Fruit fly (Drosophila melanogaster) whole organism, prepupa: Measurements from ENCODE around the gene SKIP.

ENCODE experiments used
- Blimp-1 ChIP-seq: fragments of 200-800 bp; sonication (Bioruptor generic); optimal IDR thresholded peaks from 3 replicates; lab custom pipeline; 2017; ENCODE audit warnings: missing biosample characterization, missing genetic modification characterization, mild to moderate bottlenecking, moderate library complexity, missing genetic modification reagents
- CG10631 ChIP-seq: fragments of 200-800 bp; sonication (Bioruptor generic); optimal IDR thresholded peaks from 2 replicates; lab custom pipeline; 2016; ENCODE audit warnings: missing biosample characterization, missing genetic modification characterization
- CG10669 ChIP-seq: fragments of 200-800 bp; sonication (Bioruptor generic); optimal IDR thresholded peaks from 3 replicates; lab custom pipeline; 2018; ENCODE audit warnings: missing biosample characterization, mild to moderate bottlenecking, missing genetic modification characterization, moderate library complexity
- CG11294 ChIP-seq: fragments of 200-800 bp; sonication (Bioruptor generic); IDR thresholded peaks from 2 replicates; pipeline ENCODE4 v1.3.6; 2022; ENCODE audit warnings: missing biosample characterization, missing genetic modification characterization
- CG11902 ChIP-seq: fragments of 200-800 bp; sonication (Bioruptor generic); optimal IDR thresholded peaks from 3 replicates; lab custom pipeline; 2016; ENCODE audit warnings: missing biosample characterization, missing genetic modification characterization
- CG15336 ChIP-seq: fragments of 200-800 bp; sonication (Bioruptor generic); IDR thresholded peaks from 2 replicates; pipeline ENCODE4 v1.3.6; 2022; ENCODE audit warnings: missing biosample characterization, missing genetic modification characterization
- CG1621 ChIP-seq: fragments of 200-800 bp; sonication (Bioruptor generic); optimal IDR thresholded peaks from 3 replicates; lab custom pipeline; 2018; ENCODE audit warnings: missing biosample characterization, mild to moderate bottlenecking, missing genetic modification characterization
- CG16779 ChIP-seq: fragments of 200-800 bp; sonication (Bioruptor generic); optimal IDR thresholded peaks from 3 replicates; lab custom pipeline; 2017; ENCODE audit warnings: missing biosample characterization, mild to moderate bottlenecking, missing genetic modification characterization
- CG3032 ChIP-seq: fragments of 200-800 bp; optimal IDR thresholded peaks from 2 replicates; lab custom pipeline; 2019; ENCODE audit warnings: missing biosample characterization, mild to moderate bottlenecking, missing genetic modification characterization, moderate library complexity
- CG32006 ChIP-seq: fragments of 200-800 bp; sonication (Bioruptor generic); optimal IDR thresholded peaks from 3 replicates; lab custom pipeline; 2017; ENCODE audit warnings: missing biosample characterization, mild to moderate bottlenecking, missing genetic modification characterization
- CG34406 ChIP-seq: fragments of 200-800 bp; sonication (Bioruptor generic); optimal IDR thresholded peaks from 3 replicates; lab custom pipeline; 2016; ENCODE audit warnings: missing biosample characterization, missing genetic modification characterization
- CG6163 ChIP-seq: fragments of 200-800 bp; sonication (Bioruptor generic); IDR thresholded peaks from 3 replicates; pipeline ENCODE4 v1.3.6; 2022; ENCODE audit warnings: missing biosample characterization, missing genetic modification characterization
- CG6276 ChIP-seq: fragments of 200-800 bp; sonication (Bioruptor generic); optimal IDR thresholded peaks from 2 replicates; lab custom pipeline; 2017; ENCODE audit warnings: missing biosample characterization, mild to moderate bottlenecking, missing genetic modification characterization
- CG6808 ChIP-seq: fragments of 200-800 bp; sonication (Bioruptor generic); optimal IDR thresholded peaks from 3 replicates; lab custom pipeline; 2017; ENCODE audit warnings: missing biosample characterization, missing genetic modification characterization, mild to moderate bottlenecking, moderate library complexity, missing genetic modification reagents
- CG6854 ChIP-seq: fragments of 200-800 bp; sonication (Bioruptor generic); optimal IDR thresholded peaks from 2 replicates; lab custom pipeline; 2017; ENCODE audit warnings: missing biosample characterization, mild to moderate bottlenecking, missing genetic modification characterization
- CG7368 ChIP-seq: fragments of 200-800 bp; sonication (Bioruptor generic); optimal IDR thresholded peaks from 3 replicates; lab custom pipeline; 2016; ENCODE audit warnings: missing biosample characterization, missing genetic modification characterization
- CG8119 ChIP-seq: fragments of 200-800 bp; sonication (Bioruptor generic); IDR thresholded peaks from 3 replicates; pipeline ENCODE4 v1.3.6; 2022; ENCODE audit warnings: missing biosample characterization, missing genetic modification characterization
- CG8319 ChIP-seq: fragments of 200-800 bp; sonication (Bioruptor generic); optimal IDR thresholded peaks from 3 replicates; lab custom pipeline; 2016; ENCODE audit warnings: missing biosample characterization, missing genetic modification characterization
- CG9139 ChIP-seq: fragments of 200-800 bp; sonication (Bioruptor generic); optimal IDR thresholded peaks from 3 replicates; lab custom pipeline; 2017; ENCODE audit warnings: missing biosample characterization, mild to moderate bottlenecking, missing genetic modification characterization
- Eip78C ChIP-seq: fragments of 200-800 bp; sonication (Bioruptor generic); peaks from one replicate; lab custom pipeline; 2016; ENCODE audit warnings: missing biosample characterization, missing genetic modification characterization
- Eip93F ChIP-seq: fragments of 200-800 bp; sonication (Bioruptor generic); optimal IDR thresholded peaks from 2 replicates; lab custom pipeline; 2016; ENCODE audit warnings: missing biosample characterization, mild to moderate bottlenecking, missing genetic modification characterization
- Ets21C ChIP-seq: fragments of 200-800 bp; sonication (Bioruptor generic); optimal IDR thresholded peaks from 3 replicates; lab custom pipeline; 2016; ENCODE audit warnings: missing biosample characterization, missing genetic modification characterization
- Ets96B ChIP-seq: fragments of 200-800 bp; optimal IDR thresholded peaks from 2 replicates; lab custom pipeline; 2019; ENCODE audit warnings: missing biosample characterization, mild to moderate bottlenecking, missing genetic modification characterization, moderate library complexity
- Hr38 ChIP-seq: sonication (Bioruptor generic); optimal IDR thresholded peaks from 2 replicates; lab custom pipeline; 2016; ENCODE audit warnings: missing biosample characterization, missing genetic modification characterization
- Hr4 ChIP-seq: fragments of 200-800 bp; sonication (Bioruptor generic); optimal IDR thresholded peaks from 3 replicates; lab custom pipeline; 2016; ENCODE audit warnings: missing biosample characterization, missing genetic modification characterization
- Lpt ChIP-seq: fragments of 200-800 bp; sonication (Bioruptor generic); optimal IDR thresholded peaks from 3 replicates; lab custom pipeline; 2016; ENCODE audit warnings: missing biosample characterization, missing genetic modification characterization
- Met ChIP-seq: fragments of 200-800 bp; sonication (Bioruptor generic); optimal IDR thresholded peaks from 3 replicates; lab custom pipeline; 2016; ENCODE audit warnings: missing biosample characterization, missing genetic modification characterization
- OdsH ChIP-seq: fragments of 200-800 bp; sonication (Bioruptor generic); optimal IDR thresholded peaks from 3 replicates; lab custom pipeline; 2016; ENCODE audit warnings: missing biosample characterization, missing genetic modification characterization
- Smox ChIP-seq: fragments of 200-800 bp; sonication (Bioruptor generic); optimal IDR thresholded peaks from 3 replicates; lab custom pipeline; 2016; ENCODE audit warnings: missing biosample characterization, missing genetic modification characterization
- Sox14 ChIP-seq: fragments of 200-800 bp; sonication (Bioruptor generic); optimal IDR thresholded peaks from 3 replicates; lab custom pipeline; 2016; ENCODE audit warnings: missing biosample characterization, missing genetic modification characterization
- Sox15 ChIP-seq: fragments of 200-800 bp; sonication (Bioruptor generic); optimal IDR thresholded peaks from 3 replicates; lab custom pipeline; 2016; ENCODE audit warnings: missing biosample characterization, missing genetic modification characterization
- achi ChIP-seq: fragments of 200-800 bp; sonication (Bioruptor generic); optimal IDR thresholded peaks from 3 replicates; lab custom pipeline; 2016; ENCODE audit warnings: missing biosample characterization, missing genetic modification characterization
- acj6 ChIP-seq: fragments of 200-800 bp; sonication (Bioruptor generic); optimal IDR thresholded peaks from 3 replicates; lab custom pipeline; 2016; ENCODE audit warnings: missing biosample characterization, missing genetic modification characterization
- dac ChIP-seq: fragments of 200-800 bp; sonication (Bioruptor generic); optimal IDR thresholded peaks from 2 replicates; lab custom pipeline; 2017; ENCODE audit warnings: missing biosample characterization, mild to moderate bottlenecking, missing genetic modification characterization
- dsx ChIP-seq: fragments of 200-800 bp; optimal IDR thresholded peaks from 3 replicates; lab custom pipeline; 2019; ENCODE audit warnings: missing biosample characterization, mild to moderate bottlenecking, missing genetic modification characterization, moderate library complexity; ENCODE audit not compliant: poor library complexity, severe bottlenecking
- eg ChIP-seq: fragments of 200-800 bp; sonication (Bioruptor generic); IDR thresholded peaks from 3 replicates; pipeline ENCODE4 v1.3.6; 2022; ENCODE audit warnings: missing biosample characterization, missing genetic modification characterization
- esn ChIP-seq: fragments of 200-800 bp; sonication (Bioruptor generic); optimal IDR thresholded peaks from 2 replicates; lab custom pipeline; 2016; ENCODE audit warnings: missing biosample characterization, mild to moderate bottlenecking, missing genetic modification characterization, moderate library complexity
- fd85E ChIP-seq: fragments of 200-800 bp; sonication (Bioruptor generic); optimal IDR thresholded peaks from 3 replicates; lab custom pipeline; 2016; ENCODE audit warnings: missing biosample characterization, missing genetic modification characterization
- net ChIP-seq: fragments of 200-800 bp; sonication (Bioruptor generic); optimal IDR thresholded peaks from 3 replicates; lab custom pipeline; 2016; ENCODE audit warnings: missing biosample characterization, missing genetic modification characterization
- pdm3 ChIP-seq: fragments of 200-800 bp; sonication (Bioruptor generic); optimal IDR thresholded peaks from 3 replicates; lab custom pipeline; 2016; ENCODE audit warnings: missing biosample characterization, missing genetic modification characterization
- spab ChIP-seq: fragments of 200-800 bp; sonication (Bioruptor generic); optimal IDR thresholded peaks from 2 replicates; lab custom pipeline; 2017; ENCODE audit warnings: missing biosample characterization, mild to moderate bottlenecking, missing genetic modification characterization, missing genetic modification reagents
- ss ChIP-seq, 2 experiments: fragments of 200-800 bp; sonication (Bioruptor generic); optimal IDR thresholded peaks; 2 replicates in 1 of 2; 3 replicates in 1 of 2; lab custom pipeline; 2017 to 2018; ENCODE audit warnings: mild to moderate bottlenecking in 2 of 2, missing biosample characterization in 2 of 2, missing genetic modification characterization in 2 of 2, moderate library complexity in 1 of 2
- svp ChIP-seq: fragments of 200-800 bp; sonication (Bioruptor generic); peaks from one replicate; lab custom pipeline; 2016; ENCODE audit warnings: missing biosample characterization, missing genetic modification characterization
- topi ChIP-seq: fragments of 200-800 bp; sonication (Bioruptor generic); optimal IDR thresholded peaks from 3 replicates; lab custom pipeline; 2016; ENCODE audit warnings: missing biosample characterization, missing genetic modification characterization
- vri ChIP-seq: fragments of 200-800 bp; sonication (Bioruptor generic); optimal IDR thresholded peaks from 3 replicates; lab custom pipeline; 2016; ENCODE audit warnings: missing biosample characterization, mild to moderate bottlenecking, missing genetic modification characterization

The SKIP gene

DNA sequence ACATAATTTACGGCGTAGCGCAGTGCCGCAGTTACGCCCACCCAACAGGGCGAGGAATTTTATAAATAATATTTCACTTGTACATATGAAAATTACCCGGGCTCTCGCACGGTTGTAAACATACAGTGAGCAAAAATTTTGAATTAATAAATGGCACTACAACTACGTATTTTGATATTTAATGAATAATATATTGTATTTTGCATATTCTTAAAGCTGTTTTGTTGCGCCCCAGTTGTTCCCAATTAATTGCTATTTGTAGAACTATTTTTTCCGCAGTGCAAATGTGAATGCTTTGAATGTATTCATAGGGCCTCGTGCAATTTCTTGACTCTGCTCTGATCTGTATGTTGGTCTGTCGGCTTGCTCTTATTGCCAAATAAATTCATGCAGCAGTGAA lies 52.0 kb downstream of the SKIP start (continued):
- TF ChIP-seq spab: peak; percentile 73
- TF ChIP-seq CG8119 (GFP tag; lab: Robert Waterston, UW): peak; percentile 67; the same call in 2 of the 3 replicates
- no peak for TF ChIP-seq Blimp-1
- peak; percentile 75 for TF ChIP-seq CG1621 (tag; lab: Kevin White, UChicago)
- peak; percentile 16 for TF ChIP-seq Sox15
- peak; percentile 65 for TF ChIP-seq dsx (GFP tag; lab: Kevin White, UChicago)
- peak; percentile 37 for TF ChIP-seq CG8319
- peak; percentile 78 for TF ChIP-seq CG10631 (GFP tag; lab: Kevin White, UChicago)
- TF ChIP-seq CG32006 (GFP tag; lab: Kevin White, UChicago): peak; percentile 72
- peak; percentile 43 for TF ChIP-seq CG9139 (GFP tag; lab: Kevin White, UChicago)
- peak; percentile 65 for TF ChIP-seq CG6808 (GFP tag; lab: Kevin White, UChicago)
- TF ChIP-seq vri (GFP tag; lab: Kevin White, UChicago): peak; percentile 24
- TF ChIP-seq Sox14 (GFP tag; lab: Kevin White, UChicago): peak; percentile 44
- peak; percentile 52 for TF ChIP-seq Met (GFP tag; lab: Kevin White, UChicago)
- peak; percentile 72 for TF ChIP-seq OdsH (GFP tag; lab: Kevin White, UChicago)
- peak; percentile 72; the same call in 2 of the 3 replicates for TF ChIP-seq eg
- TF ChIP-seq fd85E (GFP tag; lab: Kevin White, UChicago): no peak
- peak; percentile 30 for TF ChIP-seq CG16779 (tag; lab: Kevin White, UChicago)
- TF ChIP-seq acj6 (GFP tag; lab: Kevin White, UChicago): peak; percentile 75
- peak; percentile 72 for TF ChIP-seq Hr4 (GFP tag; lab: Kevin White, UChicago)
- TF ChIP-seq Ets21C (GFP tag; lab: Kevin White, UChicago): peak; percentile 32
- peak; percentile 56 for TF ChIP-seq CG7368 (GFP tag; lab: Kevin White, UChicago)
- TF ChIP-seq net (GFP tag; lab: Kevin White, UChicago): peak; percentile 59
- peak; percentile 56 for TF ChIP-seq esn (GFP tag; lab: Kevin White, UChicago)
- peak; percentile 47 to 61 for TF ChIP-seq ss (GFP tag; optimal IDR thresholded peaks at IDR 0.05; lab: Kevin White, UChicago)
- TF ChIP-seq, all 60 proteins: peak for 52

dm6 chr3R:22187852-22188251 lies 54.2 kb downstream of the SKIP start:
- TF ChIP-seq CG10631 (GFP tag; lab: Kevin White, UChicago): peak; percentile 3
- peak; percentile 14 for TF ChIP-seq pdm3 (GFP tag; lab: Kevin White, UChicago)
- no peak for TF ChIP-seq CG15336 (GFP tag; lab: Robert Waterston, UW)
- no peak for TF ChIP-seq CG6276 (GFP tag; lab: Kevin White, UChicago)
- peak; percentile 21 for TF ChIP-seq Ets96B (tag; lab: Kevin White, UChicago)
- TF ChIP-seq fd85E (GFP tag; lab: Kevin White, UChicago): no peak
- no peak for TF ChIP-seq CG6854 (GFP tag; lab: Kevin White, UChicago)
- TF ChIP-seq Met (GFP tag; lab: Kevin White, UChicago): peak; percentile 10
- peak; percentile 53 for TF ChIP-seq Eip78C
- TF ChIP-seq, all 60 proteins: peak for 5

- peak; percentile 45 to 75 for TF ChIP-seq ss (GFP tag; optimal IDR thresholded peaks at IDR 0.05; lab: Kevin White, UChicago)
- TF ChIP-seq CG7368 (GFP tag; lab: Kevin White, UChicago): peak; percentile 81
- TF ChIP-seq Smox: peak; percentile 89
- peak; percentile 87 for TF ChIP-seq CG34406 (GFP tag; lab: Kevin White, UChicago)
- peak; percentile 82 for TF ChIP-seq Ets96B (tag; lab: Kevin White, UChicago)
- peak; percentile 0 for TF ChIP-seq Lpt (GFP tag; lab: Kevin White, UChicago)
- TF ChIP-seq fd85E (GFP tag; lab: Kevin White, UChicago): peak; percentile 68
- TF ChIP-seq Ets21C (GFP tag; lab: Kevin White, UChicago): peak; percentile 81
- TF ChIP-seq net (GFP tag; lab: Kevin White, UChicago): peak; percentile 57
- TF ChIP-seq Hr38 (GFP tag; lab: Kevin White, UChicago): no peak
- TF ChIP-seq CG10669 (GFP tag; lab: Kevin White, UChicago): peak; percentile 77
- TF ChIP-seq dsx (GFP tag; lab: Kevin White, UChicago): peak; percentile 74
- TF ChIP-seq esn (GFP tag; lab: Kevin White, UChicago): peak; percentile 94
- peak; percentile 78 for TF ChIP-seq CG6808 (GFP tag; lab: Kevin White, UChicago)
- peak; percentile 83 for TF ChIP-seq achi
- TF ChIP-seq topi: peak; percentile 91
- TF ChIP-seq CG15336 (GFP tag; lab: Robert Waterston, UW): 0 out of 2 replicates have a peak, but pooled peaks have one; percentile 20
- no peak for TF ChIP-seq CG11294 (GFP tag; lab: Robert Waterston, UW)
- TF ChIP-seq dac (GFP tag; lab: Kevin White, UChicago): no peak
- TF ChIP-seq Eip93F (GFP tag; lab: Kevin White, UChicago): peak; percentile 76
- TF ChIP-seq Met (GFP tag; lab: Kevin White, UChicago): peak; percentile 94
- TF ChIP-seq CG3032: peak; percentile 72
- peak; percentile 88 for TF ChIP-seq CG6163 (GFP tag; lab: Robert Waterston, UW)
- peak; percentile 61 for TF ChIP-seq CG1621 (tag; lab: Kevin White, UChicago)
- peak; percentile 80 for TF ChIP-seq CG8319
- TF ChIP-seq svp: peak; percentile 95
- peak; percentile 86 for TF ChIP-seq spab
- peak; percentile 87 for TF ChIP-seq CG11902 (GFP tag; lab: Kevin White, UChicago)
- no peak for TF ChIP-seq CG6276 (GFP tag; lab: Kevin White, UChicago)
These were observed 59.9 kb downstream of the SKIP start for dm6 chr3R:22193517-22193916.
